Worm (Caenorhabditis elegans): ENCODE measurements around the gene ccar-1.

ccar-1 gene

ce11 chrIV:14046777-14047176 is 24.6 kb upstream of the ccar-1 start:
- TF ChIP-seq unc-120 (tag; optimal IDR thresholded peaks at IDR 0.05; ENCODE audit: poor library complexity, severe bottlenecking) = no peak
- peak; percentile 51 for TF ChIP-seq ham-2 (GFP tag; optimal IDR thresholded peaks at IDR 0.05)
- TF ChIP-seq lin-13 (tag; optimal IDR thresholded peaks at IDR 0.05) = peak; percentile 7
- TF ChIP-seq flh-1 (GFP tag; optimal IDR thresholded peaks at IDR 0.05) = no peak
- TF ChIP-seq nhr-237 (tag; optimal IDR thresholded peaks at IDR 0.05) = no peak

ce11 chrIV:14050442-14050841 is 20.9 kb upstream of the ccar-1 start:
- TF ChIP-seq ceh-39 (tag; optimal IDR thresholded peaks at IDR 0.05) (no peak), cnd-1 (tag; optimal IDR thresholded peaks at IDR 0.05) (no peak), elt-3 (tag; optimal IDR thresholded peaks at IDR 0.05) (peak; percentile 31), mep-1 (tag; optimal IDR thresholded peaks at IDR 0.05) (no peak), sem-2 (GFP tag; optimal IDR thresholded peaks at IDR 0.05) (no peak)

- TF ChIP-seq ces-1 (GFP tag; optimal IDR thresholded peaks at IDR 0.05) (no peak), ceh-43 (GFP tag; optimal IDR thresholded peaks at IDR 0.05) (no peak), unc-62 (GFP tag; optimal IDR thresholded peaks at IDR 0.05) (no peak), ceh-83 (GFP tag; optimal IDR thresholded peaks at IDR 0.05) (no peak), blmp-1 (tag; optimal IDR thresholded peaks at IDR 0.05) (no peak), snpc-4 (tag; optimal IDR thresholded peaks at IDR 0.05) (no peak), zip-8 (tag; optimal IDR thresholded peaks at IDR 0.05) (no peak), lin-13 (tag; optimal IDR thresholded peaks at IDR 0.05) (no peak), unc-39 (tag; optimal IDR thresholded peaks at IDR 0.05) (no peak), ceh-39 (tag; optimal IDR thresholded peaks at IDR 0.05) (no peak), bed-3 (GFP tag; optimal IDR thresholded peaks at IDR 0.05) (no peak), mab-5 (tag; optimal IDR thresholded peaks at IDR 0.05) (no peak), tbx-8 (GFP tag; optimal IDR thresholded peaks at IDR 0.05) (no peak), elt-3 (tag; optimal IDR thresholded peaks at IDR 0.05) (no peak), drap-1 (GFP tag; optimal IDR thresholded peaks at IDR 0.05) (no peak), ham-2 (GFP tag; optimal IDR thresholded peaks at IDR 0.05) (no peak)
Measured at ce11 chrIV:14050900-14051299, 20.4 kb upstream of the ccar-1 start, which contains the start of gene semo-1. TSS of gene semo-1 (plus strand) at chrIV:14051200.

ce11 chrIV:14060612-14061011 is 10.7 kb upstream of the ccar-1 start, which contains the start of gene Y37A1B.4:
TSS of gene Y37A1B.4 (minus strand) at chrIV:14060712.
- TF ChIP-seq mab-5 (tag; optimal IDR thresholded peaks at IDR 0.05) (no peak), cnd-1 (tag; optimal IDR thresholded peaks at IDR 0.05) (no peak), ham-2 (GFP tag; optimal IDR thresholded peaks at IDR 0.05) (no peak), blmp-1 (tag; optimal IDR thresholded peaks at IDR 0.05) (no peak), elt-3 (tag; optimal IDR thresholded peaks at IDR 0.05) (no peak), hlh-1 (tag; optimal IDR thresholded peaks at IDR 0.05) (no peak), nhr-2 (tag; optimal IDR thresholded peaks at IDR 0.05) (no peak), unc-62 (GFP tag; optimal IDR thresholded peaks at IDR 0.05) (no peak), mls-2 (tag; optimal IDR thresholded peaks at IDR 0.05) (no peak), flh-1 (GFP tag; optimal IDR thresholded peaks at IDR 0.05) (no peak), nhr-237 (tag; optimal IDR thresholded peaks at IDR 0.05) (no peak), M03D4.4 (tag; optimal IDR thresholded peaks at IDR 0.05) (no peak), pha-4 (tag; optimal IDR thresholded peaks at IDR 0.05) (no peak), nhr-12 (tag; optimal IDR thresholded peaks at IDR 0.05) (no peak), bed-3 (GFP tag; optimal IDR thresholded peaks at IDR 0.05) (no peak), elt-1 (tag; optimal IDR thresholded peaks at IDR 0.05; ENCODE audit: borderline replicate concordance, insufficient read depth) (no peak), mep-1 (tag; optimal IDR thresholded peaks at IDR 0.05) (no peak)

- no peak for TF ChIP-seq cnd-1 (tag; optimal IDR thresholded peaks at IDR 0.05)
- TF ChIP-seq mep-1 (tag; optimal IDR thresholded peaks at IDR 0.05) = no peak
- TF ChIP-seq elt-3 (tag; optimal IDR thresholded peaks at IDR 0.05) = no peak
- TF ChIP-seq ztf-11 (tag; optimal IDR thresholded peaks at IDR 0.05) = no peak
- TF ChIP-seq nhr-28 (tag; optimal IDR thresholded peaks at IDR 0.05) = no peak
- no peak for TF ChIP-seq ham-2 (GFP tag; optimal IDR thresholded peaks at IDR 0.05)
- no peak for TF ChIP-seq bed-3 (GFP tag; optimal IDR thresholded peaks at IDR 0.05)
Measured at ce11 chrIV:14066403-14066802, 4.9 kb upstream of the ccar-1 start.

ce11 chrIV:14069760-14070159 is 1.6 kb upstream of the ccar-1 start, which contains the start of gene lst-4:
TSS of gene lst-4 (minus strand) at chrIV:14069860.
- no peak for TF ChIP-seq lin-13 (tag; optimal IDR thresholded peaks at IDR 0.05)
- TF ChIP-seq cnd-1 (tag; optimal IDR thresholded peaks at IDR 0.05) = no peak
- TF ChIP-seq unc-120 (tag; optimal IDR thresholded peaks at IDR 0.05; ENCODE audit: poor library complexity, severe bottlenecking) = no peak
- TF ChIP-seq nhr-237 (tag; optimal IDR thresholded peaks at IDR 0.05) = no peak
- no peak for TF ChIP-seq drap-1 (GFP tag; optimal IDR thresholded peaks at IDR 0.05)
- TF ChIP-seq ceh-43 (GFP tag; optimal IDR thresholded peaks at IDR 0.05) = no peak
- no peak for TF ChIP-seq unc-39 (tag; optimal IDR thresholded peaks at IDR 0.05)

Data from whole organism, mixed stage, embryonic.